Fruit fly (Drosophila melanogaster) whole organism, embryonic: ENCODE data around the gene CG7728.

ENCODE experiments used
- Awh ChIP-seq: fragments of 200-800 bp; sonication (Bioruptor generic); IDR thresholded peaks from 2 replicates; pipeline ENCODE4, ENCODE4 v1.3.6; 2022; ENCODE audit warnings: missing biosample characterization, missing genetic modification characterization
- BEAF-32 ChIP-seq: fragments of 200-800 bp; sonication (Bioruptor generic); optimal IDR thresholded peaks from 3 replicates; lab custom pipeline; 2017; ENCODE audit warnings: missing biosample characterization, missing genetic modification characterization, mild to moderate bottlenecking, moderate library complexity, missing genetic modification reagents
- CG11398 ChIP-seq: fragments of 200-800 bp; sonication (Bioruptor generic); optimal IDR thresholded peaks from 2 replicates; lab custom pipeline; 2016; ENCODE audit warnings: missing biosample characterization, missing genetic modification characterization
- CG12071 ChIP-seq: fragments of 200-800 bp; sonication (Bioruptor generic); optimal IDR thresholded peaks from 3 replicates; lab custom pipeline; 2018; ENCODE audit warnings: missing biosample characterization, mild to moderate bottlenecking, missing genetic modification characterization
- CG12155 ChIP-seq: fragments of 200-800 bp; sonication (Bioruptor generic); optimal IDR thresholded peaks from 3 replicates; lab custom pipeline; 2016; ENCODE audit warnings: missing biosample characterization, missing genetic modification characterization
- CG13296 ChIP-seq: fragments of 200-800 bp; sonication (Bioruptor generic); optimal IDR thresholded peaks from 3 replicates; lab custom pipeline; 2018; ENCODE audit warnings: missing biosample characterization, mild to moderate bottlenecking, missing genetic modification characterization
- CG13894 ChIP-seq: fragments of 200-800 bp; sonication (Bioruptor generic); optimal IDR thresholded peaks from 3 replicates; lab custom pipeline; 2018; ENCODE audit warnings: missing biosample characterization, mild to moderate bottlenecking, missing genetic modification characterization, moderate library complexity
- CG14710 ChIP-seq: fragments of 200-800 bp; sonication (Bioruptor generic); optimal IDR thresholded peaks from 3 replicates; lab custom pipeline; 2019; ENCODE audit warnings: missing biosample characterization, mild to moderate bottlenecking, missing genetic modification characterization, moderate library complexity
- CG16813 ChIP-seq: fragments of 200-800 bp; sonication (Bioruptor generic); IDR thresholded peaks from 3 replicates; pipeline ENCODE4 v1.3.6; 2022; ENCODE audit warnings: missing biosample characterization, missing genetic modification characterization; ENCODE audit not compliant: partially characterized antibody
- CG17359 ChIP-seq: fragments of 200-800 bp; sonication (Bioruptor generic); optimal IDR thresholded peaks from 3 replicates; lab custom pipeline; 2018; ENCODE audit warnings: missing biosample characterization, mild to moderate bottlenecking, missing genetic modification characterization, moderate library complexity
- CG17612 ChIP-seq: fragments of 200-800 bp; sonication (Bioruptor generic); IDR thresholded peaks from 2 replicates; pipeline ENCODE4 v1.3.6; 2022; ENCODE audit warnings: missing biosample characterization, missing genetic modification characterization
- CG2129 ChIP-seq: fragments of 200-800 bp; sonication (Bioruptor generic); IDR thresholded peaks from 2 replicates; pipeline ENCODE4 v1.3.6; 2022; ENCODE audit warnings: missing biosample characterization, missing genetic modification characterization; ENCODE audit not compliant: partially characterized antibody
- CG2202 ChIP-seq: fragments of 200-800 bp; sonication (Bioruptor generic); optimal IDR thresholded peaks from 2 replicates; lab custom pipeline; 2018; ENCODE audit warnings: missing biosample characterization, mild to moderate bottlenecking, missing genetic modification characterization
- CG3065 ChIP-seq: fragments of 200-800 bp; sonication (Bioruptor generic); optimal IDR thresholded peaks from 2 replicates; lab custom pipeline; 2016; ENCODE audit warnings: missing biosample characterization, missing genetic modification characterization
- CG7786 ChIP-seq: fragments of 200-800 bp; sonication (Bioruptor generic); optimal IDR thresholded peaks from 2 replicates; lab custom pipeline; 2016; ENCODE audit warnings: missing biosample characterization, missing genetic modification characterization
- CG7928 ChIP-seq: fragments of 200-800 bp; sonication (Bioruptor generic); optimal IDR thresholded peaks from 2 replicates; lab custom pipeline; 2017; ENCODE audit warnings: missing biosample characterization, mild to moderate bottlenecking, missing genetic modification characterization
- CG8765 ChIP-seq: fragments of 200-800 bp; sonication (Bioruptor generic); IDR thresholded peaks from 2 replicates; pipeline ENCODE4 v1.3.6; 2022; ENCODE audit warnings: missing biosample characterization, missing genetic modification characterization
- CG9609 ChIP-seq: fragments of 200-800 bp; sonication (Bioruptor generic); optimal IDR thresholded peaks from 3 replicates; lab custom pipeline; 2016; ENCODE audit warnings: missing biosample characterization, missing genetic modification characterization
- CG9727 ChIP-seq: fragments of 200-800 bp; sonication (Bioruptor generic); optimal IDR thresholded peaks from 3 replicates; lab custom pipeline; 2017; ENCODE audit warnings: missing biosample characterization, mild to moderate bottlenecking, missing genetic modification characterization
- CHES-1-like ChIP-seq: fragments of 200-800 bp; sonication (Bioruptor generic); optimal IDR thresholded peaks from 2 replicates; lab custom pipeline; 2016; ENCODE audit warnings: missing biosample characterization, missing genetic modification characterization
- Dek ChIP-seq: fragments of 200-800 bp; sonication (Bioruptor generic); optimal IDR thresholded peaks from 3 replicates; lab custom pipeline; 2019; ENCODE audit warnings: missing biosample characterization, mild to moderate bottlenecking, missing genetic modification characterization, moderate library complexity
- GATAe ChIP-seq: fragments of 200-800 bp; sonication (Bioruptor generic); conservative IDR thresholded peaks from 2 replicates; pipeline ENCODE4 v1.3.6; 2022; ENCODE audit warnings: missing biosample characterization, missing genetic modification characterization
- H15 ChIP-seq: fragments of 200-800 bp; sonication (Bioruptor generic); IDR thresholded peaks from 3 replicates; pipeline ENCODE4 v1.3.6; 2022; ENCODE audit warnings: missing biosample characterization, missing genetic modification characterization
- Kr ChIP-seq: fragments of 200-800 bp; sonication (Bioruptor generic); optimal IDR thresholded peaks from 2 replicates; lab custom pipeline; 2017; ENCODE audit warnings: missing biosample characterization, mild to moderate bottlenecking, missing genetic modification characterization
- Lhr ChIP-seq: fragments of 200-800 bp; sonication (Bioruptor generic); optimal IDR thresholded peaks from 3 replicates; lab custom pipeline; 2017; ENCODE audit warnings: mild to moderate bottlenecking, missing biosample characterization, missing genetic modification reagents, missing genetic modification characterization
- Med ChIP-seq: fragments of 200-800 bp; sonication (Bioruptor generic); peaks from one replicate; lab custom pipeline; 2016; ENCODE audit warnings: missing biosample characterization, missing genetic modification characterization, mild to moderate bottlenecking, inconsistent platforms, moderate library complexity
- Sin3A ChIP-seq: fragments of >200 bp; optimal IDR thresholded peaks from 2 replicates; lab custom pipeline; 2018
- abd-A ChIP-seq: fragments of 200-800 bp; sonication (Bioruptor generic); optimal IDR thresholded peaks from 3 replicates; lab custom pipeline; 2019; ENCODE audit warnings: missing biosample characterization, mild to moderate bottlenecking, missing genetic modification characterization, moderate library complexity
- bbx ChIP-seq: fragments of 200-800 bp; sonication (Bioruptor generic); IDR thresholded peaks from 2 replicates; pipeline ENCODE4 v1.3.6; 2022; ENCODE audit warnings: missing biosample characterization, missing genetic modification characterization; ENCODE audit not compliant: partially characterized antibody
- bsh ChIP-seq, 2 experiments: fragments of 200-800 bp; sonication (Bioruptor generic); optimal IDR thresholded peaks; 2 replicates each; lab custom pipeline; 2017 to 2018; ENCODE audit warnings: mild to moderate bottlenecking in 2 of 2, missing biosample characterization in 2 of 2, missing genetic modification characterization in 2 of 2, moderate library complexity in 1 of 2
- cas ChIP-seq: fragments of 200-800 bp; sonication (Bioruptor generic); IDR thresholded peaks from 2 replicates; pipeline ENCODE4 v1.3.6; 2022; ENCODE audit warnings: missing biosample characterization, missing genetic modification characterization
- chm ChIP-seq: fragments of 200-800 bp; sonication (Bioruptor generic); IDR thresholded peaks from 2 replicates; pipeline ENCODE4 v1.3.6; 2022; ENCODE audit warnings: missing biosample characterization, missing genetic modification characterization
- ci ChIP-seq: fragments of 200-800 bp; sonication (Bioruptor generic); IDR thresholded peaks from 3 replicates; pipeline ENCODE4 v1.3.6; 2022; ENCODE audit warnings: missing biosample characterization, missing genetic modification characterization
- crc ChIP-seq: fragments of 200-800 bp; sonication (Bioruptor generic); optimal IDR thresholded peaks from 2 replicates; lab custom pipeline; 2016; ENCODE audit warnings: missing biosample characterization, missing genetic modification characterization
- emc ChIP-seq: fragments of 200-800 bp; sonication (Bioruptor generic); optimal IDR thresholded peaks from 2 replicates; lab custom pipeline; 2016; ENCODE audit warnings: missing biosample characterization, missing genetic modification characterization
- fd96Cb ChIP-seq: fragments of 200-800 bp; sonication (Bioruptor generic); optimal IDR thresholded peaks from 2 replicates; lab custom pipeline; 2018; ENCODE audit warnings: missing biosample characterization, mild to moderate bottlenecking, missing genetic modification characterization, moderate library complexity
- hb ChIP-seq: fragments of 200-800 bp; sonication (Bioruptor generic); IDR thresholded peaks from 3 replicates; pipeline ENCODE4 v1.3.6; 2022; ENCODE audit warnings: missing biosample characterization, missing genetic modification characterization; ENCODE audit not compliant: partially characterized antibody
- ind ChIP-seq: fragments of 200-800 bp; sonication (Bioruptor generic); optimal IDR thresholded peaks from 3 replicates; lab custom pipeline; 2016; ENCODE audit warnings: missing biosample characterization, missing genetic modification characterization
- jumu ChIP-seq: fragments of 200-800 bp; sonication (Bioruptor generic); optimal IDR thresholded peaks from 3 replicates; lab custom pipeline; 2016; ENCODE audit warnings: missing biosample characterization, missing genetic modification characterization
- ken ChIP-seq: fragments of 200-800 bp; sonication (Bioruptor generic); IDR thresholded peaks from 3 replicates; pipeline ENCODE4 v1.3.6; 2022; ENCODE audit warnings: missing biosample characterization, missing genetic modification characterization
- lilli ChIP-seq: fragments of 200-800 bp; sonication (Bioruptor generic); optimal IDR thresholded peaks from 3 replicates; lab custom pipeline; 2016; ENCODE audit warnings: missing biosample characterization, missing genetic modification characterization
- luna ChIP-seq: fragments of 200-800 bp; sonication (Bioruptor generic); optimal IDR thresholded peaks from 2 replicates; lab custom pipeline; 2016; ENCODE audit warnings: missing biosample characterization, missing genetic modification characterization
- nerfin-2 ChIP-seq: fragments of 200-800 bp; sonication (Bioruptor generic); IDR thresholded peaks from 2 replicates; pipeline ENCODE4 v1.3.6; 2022; ENCODE audit warnings: missing biosample characterization, missing genetic modification characterization; ENCODE audit not compliant: partially characterized antibody
- oc ChIP-seq: fragments of 200-800 bp; sonication (Bioruptor generic); optimal IDR thresholded peaks from 2 replicates; lab custom pipeline; 2018; ENCODE audit warnings: missing biosample characterization, mild to moderate bottlenecking, missing genetic modification characterization, moderate library complexity
- prd ChIP-seq, 3 experiments: fragments of >200 bp in 2 of 3; fragments of 200-800 bp in 1 of 3; sonication (Bioruptor generic) in 1 of 3; optimal IDR thresholded peaks in 2 of 3; IDR thresholded peaks in 1 of 3; 2 replicates in 2 of 3; 3 replicates in 1 of 3; pipeline versions ENCODE4 v1.3.6 to Lab custom; 2017 to 2022; ENCODE audit warnings: missing biosample characterization in 1 of 3, missing genetic modification characterization in 1 of 3
- psq ChIP-seq: fragments of 200-800 bp; sonication (Bioruptor generic); optimal IDR thresholded peaks from 2 replicates; lab custom pipeline; 2017; ENCODE audit warnings: missing biosample characterization, missing genetic modification characterization
- row ChIP-seq: fragments of 200-800 bp; sonication (Bioruptor generic); IDR thresholded peaks from 3 replicates; pipeline ENCODE4 v1.3.6; 2022; ENCODE audit warnings: missing biosample characterization, missing genetic modification characterization
- run ChIP-seq: fragments of 200-800 bp; sonication (Bioruptor generic); optimal IDR thresholded peaks from 3 replicates; lab custom pipeline; 2018; ENCODE audit warnings: missing biosample characterization, mild to moderate bottlenecking, missing genetic modification characterization
- sd ChIP-seq: fragments of 200-800 bp; sonication (Bioruptor generic); optimal IDR thresholded peaks from 3 replicates; lab custom pipeline; 2018; ENCODE audit warnings: missing biosample characterization, mild to moderate bottlenecking, missing genetic modification characterization, moderate library complexity
- z ChIP-seq: fragments of 200-800 bp; sonication (Bioruptor generic); IDR thresholded peaks from 3 replicates; pipeline ENCODE4 v1.3.6; 2022; ENCODE audit warnings: missing biosample characterization, missing genetic modification characterization
- zf30C ChIP-seq: fragments of 200-800 bp; sonication (Bioruptor generic); optimal IDR thresholded peaks from 3 replicates; lab custom pipeline; 2018; ENCODE audit warnings: missing biosample characterization, mild to moderate bottlenecking, missing genetic modification characterization

CG7728 gene

DNA sequence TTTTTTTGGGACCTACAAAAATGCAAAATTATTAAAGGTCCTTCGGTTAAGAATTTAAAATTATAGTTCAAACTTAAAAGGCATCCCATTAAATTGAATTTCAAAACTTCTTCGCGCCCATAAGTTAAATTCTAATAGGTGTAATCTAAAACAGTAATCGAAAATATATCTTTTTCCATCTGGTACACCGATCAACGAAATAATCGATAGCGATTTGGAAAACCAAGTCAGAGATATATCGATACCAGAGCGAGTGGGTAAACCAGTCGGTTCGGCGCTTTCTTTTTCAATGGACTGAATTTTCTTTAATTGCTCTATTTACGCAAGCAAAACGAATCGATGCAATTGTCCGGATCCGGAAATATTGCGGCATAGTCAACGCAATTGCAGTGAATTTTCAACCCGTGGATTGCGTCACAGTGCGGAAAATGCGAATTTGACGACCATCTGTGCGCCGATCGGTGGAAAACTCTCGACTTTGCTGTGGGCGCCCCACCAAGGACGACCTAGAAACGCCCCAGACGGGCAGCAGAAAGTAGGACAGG is 7.8 kb downstream of the CG7728 start, which contains the start of gene Fit2 (continued):
- TF ChIP-seq crc = no peak
- TF ChIP-seq CG17359 = no peak
- no peak for TF ChIP-seq CG8765 (GFP tag; lab: Robert Waterston, UW)
- no peak for TF ChIP-seq Dek (tag; lab: Kevin White, UChicago)
- no peak for TF ChIP-seq row (GFP tag; lab: Robert Waterston, UW)
- no peak for TF ChIP-seq CG9609 (GFP tag; lab: Kevin White, UChicago)
- no peak for TF ChIP-seq abd-A (tag; lab: Kevin White, UChicago)
- no peak for TF ChIP-seq ci
- no peak for TF ChIP-seq Med (GFP tag; lab: Kevin White, UChicago)
- no peak for TF ChIP-seq GATAe (GFP tag; lab: Robert Waterston, UW)
- no peak for TF ChIP-seq CG12155 (GFP tag; lab: Kevin White, UChicago)
- peak; percentile 65 for TF ChIP-seq CG2129
- TF ChIP-seq cas (GFP tag; lab: Robert Waterston, UW) = no peak
- no peak for TF ChIP-seq zf30C (GFP tag; lab: Kevin White, UChicago)
- TF ChIP-seq nerfin-2 (GFP tag; lab: Robert Waterston, UW) = peak; percentile 100
- no peak for TF ChIP-seq luna
- TF ChIP-seq z = no peak
- TF ChIP-seq jumu = no peak
- TF ChIP-seq Awh (GFP tag; lab: Robert Waterston, UW) = no peak
- no peak for TF ChIP-seq bsh (GFP tag; optimal IDR thresholded peaks at IDR 0.05; lab: Kevin White, UChicago)
- TF ChIP-seq CG17612 (GFP tag; lab: Robert Waterston, UW) = no peak
- peak; percentile 75 for TF ChIP-seq BEAF-32
- no peak for TF ChIP-seq Sin3A
- no peak for TF ChIP-seq CG7928 (GFP tag; lab: Kevin White, UChicago)
- no peak for TF ChIP-seq ind (GFP tag; lab: Kevin White, UChicago)
- TF ChIP-seq CHES-1-like (GFP tag; lab: Kevin White, UChicago) = no peak
- no peak for TF ChIP-seq CG13894
- TF ChIP-seq oc (tag; lab: Kevin White, UChicago) = no peak
- no peak for TF ChIP-seq CG11398 (GFP tag; lab: Kevin White, UChicago)
- no peak for TF ChIP-seq CG2202 (tag; lab: Kevin White, UChicago)
- peak; percentile 76 for TF ChIP-seq CG14710 (tag; lab: Kevin White, UChicago)
- no peak for TF ChIP-seq lilli (GFP tag; lab: Kevin White, UChicago)
- no peak for TF ChIP-seq CG13296
- no peak for TF ChIP-seq H15 (GFP tag; lab: Robert Waterston, UW)
- peak; percentile 95 for TF ChIP-seq CG16813
- peak; percentile 100 for TF ChIP-seq hb (GFP tag; lab: Robert Waterston, UW)
- TF ChIP-seq CG7786 (GFP tag; lab: Kevin White, UChicago) = no peak
- TF ChIP-seq run (tag; lab: Kevin White, UChicago) = no peak
- TF ChIP-seq prd (optimal IDR thresholded peaks at IDR 0.05; lab: Kevin White, UChicago) = no peak
- TF ChIP-seq prd (GFP tag; IDR thresholded peaks at IDR 0.05; lab: Robert Waterston, UW) = no peak
- TF ChIP-seq sd = no peak
- TF ChIP-seq fd96Cb = no peak
- TF ChIP-seq CG12071 (GFP tag; lab: Kevin White, UChicago) = no peak
- no peak for TF ChIP-seq CG3065 (GFP tag; lab: Kevin White, UChicago)
- TF ChIP-seq ken (GFP tag; lab: Robert Waterston, UW) = no peak
- TF ChIP-seq emc (GFP tag; lab: Kevin White, UChicago) = no peak
- no peak for TF ChIP-seq chm (GFP tag; lab: Robert Waterston, UW)
- TF ChIP-seq CG9727 (GFP tag; lab: Kevin White, UChicago) = no peak
- no peak for TF ChIP-seq psq
- TF ChIP-seq bbx = peak; percentile 99
- no peak for TF ChIP-seq Kr (GFP tag; lab: Kevin White, UChicago)
- TF ChIP-seq Lhr (GFP tag; lab: Kevin White, UChicago) = no peak
